Worm (Caenorhabditis elegans): ENCODE results near the gene F11C1.9.

ce11 chrX:12942296-12942695, 35.1 kb downstream of the F11C1.9 start:
- TF ChIP-seq ama-1 (optimal IDR thresholded peaks at IDR 0.05) (no peak), ama-1 (GFP tag; optimal IDR thresholded peaks at IDR 0.05) (no peak), mxl-1 (tag; optimal IDR thresholded peaks at IDR 0.05) (no peak), aptf-2 (GFP tag; conservative IDR thresholded peaks at IDR 0.05) (no peak), egrh-3 (GFP tag; IDR thresholded peaks at IDR 0.05) (peak; percentile 37; the same call in 1 of the 2 replicates), rpc-1 (optimal IDR thresholded peaks at IDR 0.05) (peak; percentile 75), rpc-1 (tag; optimal IDR thresholded peaks at IDR 0.05) (peak; percentile 85), ztf-28 (GFP tag; IDR thresholded peaks at IDR 0.05) (no peak), fkh-3 (tag; optimal IDR thresholded peaks at IDR 0.05) (no peak), cebp-1 (GFP tag; IDR thresholded peaks at IDR 0.05) (peak; percentile 37; the same call in 1 of the 2 replicates), cebp-1 (tag; optimal IDR thresholded peaks at IDR 0.05) (no peak), bed-2 (GFP tag; IDR thresholded peaks at IDR 0.05) (no peak)

Measured in whole organism, young adult.